Worm (Caenorhabditis elegans) whole organism, L2 larva: ENCODE measurements around the gene epg-7.

ENCODE experiments used
- aly-2 ChIP-seq: fragments of 150-350 bp; optimal IDR thresholded peaks from 2 replicates; lab custom pipeline; 2014; ENCODE audit warnings: missing biosample characterization, missing genetic modification characterization
- blmp-1 ChIP-seq: sonication (generic microtip); optimal IDR thresholded peaks from 2 replicates; lab custom pipeline; 2017; ENCODE audit warnings: missing genetic modification characterization, mild to moderate bottlenecking, missing compliant biosample characterization, antibody characterized with exemption, moderate library complexity; ENCODE audit not compliant: insufficient read depth
- ceh-16 ChIP-seq: fragments of 150-350 bp; optimal IDR thresholded peaks from 2 replicates; lab custom pipeline; 2014; ENCODE audit warnings: missing biosample characterization, missing genetic modification characterization
- egl-27 ChIP-seq: sonication (generic microtip); optimal IDR thresholded peaks from 3 replicates; lab custom pipeline; 2017; ENCODE audit warnings: missing biosample characterization, missing genetic modification reagents, missing genetic modification characterization
- elt-1 ChIP-seq: fragments of 150-350 bp; optimal IDR thresholded peaks from 2 replicates; lab custom pipeline; 2014; ENCODE audit warnings: missing biosample characterization, missing genetic modification characterization
- nhr-10 ChIP-seq: sonication (generic microtip); optimal IDR thresholded peaks from 2 replicates; lab custom pipeline; 2017; ENCODE audit warnings: missing biosample characterization, missing genetic modification characterization
- nhr-23 ChIP-seq: fragments of 150-350 bp; optimal IDR thresholded peaks from 2 replicates; lab custom pipeline; 2014; ENCODE audit warnings: missing biosample characterization, missing genetic modification reagents, missing genetic modification characterization
- nhr-6 ChIP-seq: fragments of 150-350 bp; optimal IDR thresholded peaks from 2 replicates; lab custom pipeline; 2014; ENCODE audit warnings: missing biosample characterization, missing genetic modification characterization

- TF ChIP-seq ceh-16 (tag; lab: Kevin White, UChicago): no peak
- no peak for TF ChIP-seq nhr-10 (tag; lab: Kevin White, UChicago)
- no peak for TF ChIP-seq elt-1 (tag; lab: Kevin White, UChicago)
- TF ChIP-seq egl-27 (tag; lab: Kevin White, UChicago): no peak
- TF ChIP-seq nhr-6: no peak
- TF ChIP-seq nhr-23 (tag; lab: Kevin White, UChicago): no peak
- TF ChIP-seq aly-2 (tag; lab: Kevin White, UChicago): no peak
- TF ChIP-seq blmp-1 (tag; lab: Kevin White, UChicago): no peak
These were observed 43.5 kb upstream of the epg-7 start for ce11 chrX:7290859-7291628.
